6 fruit fly cellular contexts compared by ENCODE assay signal in the genomic region with DNA sequence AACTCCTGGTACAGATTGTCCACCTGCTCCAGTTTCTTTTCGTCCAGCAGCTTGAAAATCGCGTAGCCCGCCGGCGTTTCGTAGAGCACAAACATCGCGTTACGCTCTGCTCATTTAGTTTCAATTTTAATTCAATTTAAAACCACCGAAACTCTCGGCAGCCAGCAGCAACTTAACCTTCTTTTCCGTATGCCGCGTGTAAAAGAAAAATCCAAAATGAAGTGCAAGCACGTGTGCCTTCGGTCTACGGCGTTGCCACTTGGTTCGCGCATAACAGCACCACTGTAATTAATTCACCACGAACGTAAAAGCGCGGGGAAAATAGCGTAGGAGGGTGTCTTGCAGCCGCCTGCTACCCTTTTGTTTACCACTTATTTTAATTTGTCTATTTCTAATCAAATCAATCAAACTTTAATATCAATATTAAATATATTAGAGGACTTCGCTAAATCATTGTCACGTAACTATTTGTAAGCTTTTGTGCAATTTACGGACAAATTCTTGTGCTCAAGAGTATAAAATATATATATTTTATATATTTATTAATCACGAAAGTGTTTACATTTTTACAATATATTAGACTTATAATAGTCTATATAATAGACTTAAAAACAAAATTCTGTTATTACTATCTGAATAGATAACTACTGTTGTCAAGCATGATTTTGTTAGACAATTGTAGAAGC.
TF ChIP-seq lines count a peak whose summit lies in the region.

A gene (minus strand): TSS at position 227 of the 686 bp plus-strand sequence.

- TF ChIP-seq CTCF in whole organism, embryonic (GFP tag; optimal IDR thresholded peaks at IDR 0.05; lab: Kevin White, UChicago) = no peak

TF ChIP-seq in whole organism, 6 proteins besides CTCF, POLR2A, EP300 and RAD21:
- no peak for TF ChIP-seq psq (optimal IDR thresholded peaks at IDR 0.05; lab: Kevin White, UChicago)
- TF ChIP-seq pan (optimal IDR thresholded peaks at IDR 0.05; lab: Kevin White, UChicago) = peak; percentile 97

TF ChIP-seq in whole organism, adult, 20 proteins besides CTCF, POLR2A, EP300 and RAD21 (continues in another document):
- TF ChIP-seq CG7101 (tag; optimal IDR thresholded peaks at IDR 0.05; lab: Kevin White, UChicago) (peak; percentile 66), cnc (optimal IDR thresholded peaks at IDR 0.05; lab: Kevin White, UChicago) (no peak), kay (GFP tag; lab: Kevin White, UChicago; ENCODE audit: borderline replicate concordance) (no peak), ovo (GFP tag; optimal IDR thresholded peaks at IDR 0.05; lab: Kevin White, UChicago) (no peak), CG33017 (tag; optimal IDR thresholded peaks at IDR 0.05; lab: Kevin White, UChicago) (peak; percentile 54), Clk (GFP tag; optimal IDR thresholded peaks at IDR 0.05; lab: Kevin White, UChicago) (peak; percentile 6), Crg-1 (GFP tag; optimal IDR thresholded peaks at IDR 0.05; lab: Kevin White, UChicago) (peak; percentile 58), CG7045 (GFP tag; optimal IDR thresholded peaks at IDR 0.05; lab: Kevin White, UChicago) (peak; percentile 79), CG14711 (tag; optimal IDR thresholded peaks at IDR 0.05; lab: Kevin White, UChicago) (peak; percentile 46), CG11617 (GFP tag; optimal IDR thresholded peaks at IDR 0.05; lab: Kevin White, UChicago) (peak; percentile 84), tj (GFP tag; optimal IDR thresholded peaks at IDR 0.05; lab: Kevin White, UChicago) (peak; percentile 56), Hr96 (GFP tag; optimal IDR thresholded peaks at IDR 0.05; lab: Kevin White, UChicago) (no peak), CG1620 (GFP tag; optimal IDR thresholded peaks at IDR 0.05; lab: Kevin White, UChicago) (no peak), pad (GFP tag; optimal IDR thresholded peaks at IDR 0.05; lab: Kevin White, UChicago) (peak; percentile 78), CG12768 (GFP tag; optimal IDR thresholded peaks at IDR 0.05; lab: Kevin White, UChicago) (peak; percentile 77), CG5204 (GFP tag; optimal IDR thresholded peaks at IDR 0.05; lab: Kevin White, UChicago) (no peak)

TF ChIP-seq in whole organism, embryonic, 481 proteins besides CTCF, POLR2A, EP300 and RAD21 (continues in another document):
- peak; percentile 35 for TF ChIP-seq CG2120 (GFP tag; optimal IDR thresholded peaks at IDR 0.05; lab: Kevin White, UChicago)
- TF ChIP-seq HLH4C (GFP tag; IDR thresholded peaks at IDR 0.05; lab: Robert Waterston, UW; ENCODE audit: partially characterized antibody) = peak; percentile 28; the same call in 1 of the 3 replicates
- no peak for TF ChIP-seq CG5953 (GFP tag; IDR thresholded peaks at IDR 0.05; lab: Robert Waterston, UW)
- TF ChIP-seq ind (GFP tag; optimal IDR thresholded peaks at IDR 0.05; lab: Kevin White, UChicago) = peak; percentile 53
- peak; percentile 99 for TF ChIP-seq D19B (GFP tag; optimal IDR thresholded peaks at IDR 0.05; lab: Kevin White, UChicago)
- peak; percentile 28; the same call in 2 of the 3 replicates for TF ChIP-seq croc (GFP tag; conservative IDR thresholded peaks at IDR 0.05; lab: Robert Waterston, UW)
- peak in 1 of 2 experiments; percentile 67 for TF ChIP-seq Eip74EF (GFP tag; optimal IDR thresholded peaks at IDR 0.05; lab: Kevin White, UChicago)
- TF ChIP-seq HmgZ (tag; optimal IDR thresholded peaks at IDR 0.05; lab: Kevin White, UChicago) = no peak
- peak; percentile 40 for TF ChIP-seq CG16815 (GFP tag; optimal IDR thresholded peaks at IDR 0.05; lab: Kevin White, UChicago)
- no peak for TF ChIP-seq gt (GFP tag; IDR thresholded peaks at IDR 0.05; lab: Robert Waterston, UW)
- peak; percentile 21; the same call in 1 of the 2 replicates for TF ChIP-seq sob (GFP tag; IDR thresholded peaks at IDR 0.05; lab: Robert Waterston, UW)
- peak; percentile 4 to 40 for TF ChIP-seq dpn (GFP tag; optimal IDR thresholded peaks at IDR 0.05; lab: Kevin White, UChicago)
- TF ChIP-seq CG2875 (GFP tag; optimal IDR thresholded peaks at IDR 0.05; lab: Kevin White, UChicago) = peak; percentile 39
- peak; percentile 92 for TF ChIP-seq CG17361 (GFP tag; IDR thresholded peaks at IDR 0.05; lab: Robert Waterston, UW)
- TF ChIP-seq CG8359 (GFP tag; optimal IDR thresholded peaks at IDR 0.05; lab: Kevin White, UChicago; ENCODE audit: borderline replicate concordance) = peak; percentile 20

TF ChIP-seq in whole organism, prepupa, 60 proteins besides CTCF, POLR2A, EP300 and RAD21 (continues in another document):
- TF ChIP-seq acj6 (GFP tag; optimal IDR thresholded peaks at IDR 0.05; lab: Kevin White, UChicago) = no peak
- peak; percentile 72 for TF ChIP-seq esn (GFP tag; optimal IDR thresholded peaks at IDR 0.05; lab: Kevin White, UChicago)
- no peak for TF ChIP-seq topi (GFP tag; optimal IDR thresholded peaks at IDR 0.05; lab: Kevin White, UChicago)
- peak; percentile 3 for TF ChIP-seq CG31627 (GFP tag; optimal IDR thresholded peaks at IDR 0.05; lab: Kevin White, UChicago)
- 0 out of 2 replicates have a peak, but pooled peaks have one; percentile 14 for TF ChIP-seq CG15336 (GFP tag; IDR thresholded peaks at IDR 0.05; lab: Robert Waterston, UW)
- no peak for TF ChIP-seq CG7368 (GFP tag; optimal IDR thresholded peaks at IDR 0.05; lab: Kevin White, UChicago)
- TF ChIP-seq CG8632 (GFP tag; optimal IDR thresholded peaks at IDR 0.05; lab: Kevin White, UChicago) = peak; percentile 67
- peak; percentile 60 for TF ChIP-seq CG32006 (GFP tag; optimal IDR thresholded peaks at IDR 0.05; lab: Kevin White, UChicago)
- peak; percentile 9; the same call in 1 of the 3 replicates for TF ChIP-seq CG6163 (GFP tag; IDR thresholded peaks at IDR 0.05; lab: Robert Waterston, UW)
- TF ChIP-seq CG8119 (GFP tag; IDR thresholded peaks at IDR 0.05; lab: Robert Waterston, UW) = peak; percentile 47; the same call in 1 of the 3 replicates
- peak; percentile 4 for TF ChIP-seq CG11902 (GFP tag; optimal IDR thresholded peaks at IDR 0.05; lab: Kevin White, UChicago)
- peak; percentile 72 for TF ChIP-seq CG3032 (tag; optimal IDR thresholded peaks at IDR 0.05; lab: Kevin White, UChicago)
- peak; percentile 20 for TF ChIP-seq Ets96B (tag; optimal IDR thresholded peaks at IDR 0.05; lab: Kevin White, UChicago)
- TF ChIP-seq lz (GFP tag; optimal IDR thresholded peaks at IDR 0.05; lab: Kevin White, UChicago) = peak; percentile 29
- TF ChIP-seq Blimp-1 (GFP tag; optimal IDR thresholded peaks at IDR 0.05; lab: Kevin White, UChicago) = no peak
- no peak for TF ChIP-seq salr (GFP tag; optimal IDR thresholded peaks at IDR 0.05; lab: Kevin White, UChicago)

TF ChIP-seq in whole organism, pupa, 21 proteins besides CTCF, POLR2A, EP300 and RAD21:
- TF ChIP-seq CG8301 (tag; optimal IDR thresholded peaks at IDR 0.05; lab: Kevin White, UChicago) (no peak), CG17806 (tag; optimal IDR thresholded peaks at IDR 0.05; lab: Kevin White, UChicago) (peak; percentile 44), CG9948 (tag; optimal IDR thresholded peaks at IDR 0.05; lab: Kevin White, UChicago) (peak; percentile 63), Snoo (tag; optimal IDR thresholded peaks at IDR 0.05; lab: Kevin White, UChicago) (peak; percentile 50), CG15710 (tag; optimal IDR thresholded peaks at IDR 0.05; lab: Kevin White, UChicago) (peak; percentile 67)
TF ChIP-seq in whole organism, pupa: peak in this region for 4.

TF ChIP-seq in whole organism, wandering third instar larva, 38 proteins besides CTCF, POLR2A, EP300 and RAD21:
- TF ChIP-seq HLH106 (tag; optimal IDR thresholded peaks at IDR 0.05; lab: Kevin White, UChicago) (peak; percentile 82), pan (optimal IDR thresholded peaks at IDR 0.05; lab: Kevin White, UChicago) (peak; percentile 87), Myc (optimal IDR thresholded peaks at IDR 0.05; lab: Kevin White, UChicago) (peak; percentile 60), psq (GFP tag; optimal IDR thresholded peaks at IDR 0.05; lab: Kevin White, UChicago) (peak; percentile 69), Rel (GFP tag; optimal IDR thresholded peaks at IDR 0.05; lab: Kevin White, UChicago) (no peak), Rel (tag; optimal IDR thresholded peaks at IDR 0.05; lab: Kevin White, UChicago) (peak; percentile 24), Vsx2 (GFP tag; optimal IDR thresholded peaks at IDR 0.05; lab: Kevin White, UChicago; ENCODE audit: partially characterized antibody) (no peak), Sp1 (GFP tag; optimal IDR thresholded peaks at IDR 0.05; lab: Kevin White, UChicago) (peak; percentile 80), woc (GFP tag; optimal IDR thresholded peaks at IDR 0.05; lab: Kevin White, UChicago) (peak; percentile 55), OdsH (GFP tag; optimal IDR thresholded peaks at IDR 0.05; lab: Kevin White, UChicago) (peak; percentile 51), CG9705 (GFP tag; optimal IDR thresholded peaks at IDR 0.05; lab: Kevin White, UChicago) (peak; percentile 28), ey (GFP tag; optimal IDR thresholded peaks at IDR 0.05; lab: Kevin White, UChicago) (no peak), Mio (GFP tag; optimal IDR thresholded peaks at IDR 0.05; lab: Kevin White, UChicago) (no peak)
TF ChIP-seq in whole organism, wandering third instar larva: peak in this region for 9.
